Fruit fly (Drosophila melanogaster): ENCODE data around the gene PIG-P.
A peak's percentile ranks its signal among the peaks of the same experiment; 100 is the strongest.

PIG-P gene

dm6 chr3R:26008892-26009539 lies 49.0 kb downstream of the PIG-P start (continued):
- TF ChIP-seq CG17829 (tag; optimal IDR thresholded peaks at IDR 0.05): peak; percentile 93
- peak; percentile 46; the same call in 1 of the 2 replicates for TF ChIP-seq NFAT (GFP tag; IDR thresholded peaks at IDR 0.05)
- peak; percentile 36 for TF ChIP-seq MESR4 (GFP tag; optimal IDR thresholded peaks at IDR 0.05)
- TF ChIP-seq bcd (GFP tag; optimal IDR thresholded peaks at IDR 0.05): peak; percentile 88
- TF ChIP-seq Deaf1 (tag; optimal IDR thresholded peaks at IDR 0.05): peak; percentile 64
- TF ChIP-seq dpn (GFP tag; optimal IDR thresholded peaks at IDR 0.05): peak; percentile 90 to 91
- no peak for TF ChIP-seq eve (GFP tag; optimal IDR thresholded peaks at IDR 0.05)
- TF ChIP-seq wek (GFP tag; optimal IDR thresholded peaks at IDR 0.05): peak; percentile 58
- TF ChIP-seq Usf (GFP tag; optimal IDR thresholded peaks at IDR 0.05): peak; percentile 75
- no peak for TF ChIP-seq tna (GFP tag; IDR thresholded peaks at IDR 0.05; ENCODE audit: partially characterized antibody)
- peak; percentile 88 for TF ChIP-seq CG11695 (GFP tag; IDR thresholded peaks at IDR 0.05)
- no peak for TF ChIP-seq da (GFP tag; optimal IDR thresholded peaks at IDR 0.05)
- TF ChIP-seq z (GFP tag; IDR thresholded peaks at IDR 0.05): no peak
- TF ChIP-seq Atf6 (GFP tag; IDR thresholded peaks at IDR 0.05): peak; percentile 76
- peak; percentile 81 for TF ChIP-seq BtbVII (GFP tag; optimal IDR thresholded peaks at IDR 0.05)
- peak; percentile 69 for TF ChIP-seq Oaz (GFP tag; IDR thresholded peaks at IDR 0.05)
- TF ChIP-seq aop (GFP tag; IDR thresholded peaks at IDR 0.05): peak; percentile 40; the same call in 1 of the 2 replicates
- peak; percentile 76 for TF ChIP-seq Vsx1 (GFP tag; optimal IDR thresholded peaks at IDR 0.05)
- no peak for TF ChIP-seq CG15479 (GFP tag; optimal IDR thresholded peaks at IDR 0.05)
- TF ChIP-seq CG34376 (GFP tag; optimal IDR thresholded peaks at IDR 0.05): no peak
- peak; percentile 72 for TF ChIP-seq Lim3 (GFP tag; IDR thresholded peaks at IDR 0.05)
- peak; percentile 83 for TF ChIP-seq CrebB (tag; optimal IDR thresholded peaks at IDR 0.05)
- peak; percentile 92 for TF ChIP-seq dysf (GFP tag; IDR thresholded peaks at IDR 0.05)
- peak; percentile 83 for TF ChIP-seq sd (tag; optimal IDR thresholded peaks at IDR 0.05)
- TF ChIP-seq trh (GFP tag; optimal IDR thresholded peaks at IDR 0.05): peak; percentile 43
- TF ChIP-seq sna (GFP tag; IDR thresholded peaks at IDR 0.05; ENCODE audit: partially characterized antibody): no peak
- TF ChIP-seq hkb (optimal IDR thresholded peaks at IDR 0.05): no peak
- peak; percentile 88 for TF ChIP-seq hkb (GFP tag; IDR thresholded peaks at IDR 0.05)
- peak; percentile 72 for TF ChIP-seq CG9215 (GFP tag; IDR thresholded peaks at IDR 0.05)
- TF ChIP-seq CG11560 (tag; IDR thresholded peaks at IDR 0.05): peak; percentile 58; the same call in 1 of the 3 replicates
- no peak for TF ChIP-seq Dp (GFP tag; optimal IDR thresholded peaks at IDR 0.05)
- peak; percentile 37 for TF ChIP-seq slou (GFP tag; optimal IDR thresholded peaks at IDR 0.05)
- peak; percentile 82 for TF ChIP-seq kay (GFP tag; optimal IDR thresholded peaks at IDR 0.05)
- peak; percentile 94 for TF ChIP-seq nom (GFP tag; optimal IDR thresholded peaks at IDR 0.05)
- TF ChIP-seq CG14050 (GFP tag; IDR thresholded peaks at IDR 0.05): peak; percentile 83
- TF ChIP-seq cg (GFP tag; optimal IDR thresholded peaks at IDR 0.05): peak; percentile 46
- TF ChIP-seq CG30431 (GFP tag; optimal IDR thresholded peaks at IDR 0.05): peak; percentile 69
- TF ChIP-seq bab2 (GFP tag; optimal IDR thresholded peaks at IDR 0.05): peak; percentile 88
- TF ChIP-seq slbo (GFP tag; IDR thresholded peaks at IDR 0.05): peak; percentile 78
- peak; percentile 13 for TF ChIP-seq CG4282 (GFP tag; optimal IDR thresholded peaks at IDR 0.05)
- peak; percentile 49; the same call in 1 of the 3 replicates for TF ChIP-seq C15 (GFP tag; IDR thresholded peaks at IDR 0.05)
- peak; percentile 46; the same call in 1 of the 2 replicates for TF ChIP-seq MBD-R2 (GFP tag; IDR thresholded peaks at IDR 0.05)
- TF ChIP-seq pho (GFP tag; optimal IDR thresholded peaks at IDR 0.05): peak; percentile 84
- no peak for TF ChIP-seq prd (optimal IDR thresholded peaks at IDR 0.05)
- TF ChIP-seq prd (GFP tag; IDR thresholded peaks at IDR 0.05): peak; percentile 87
- TF ChIP-seq chif (GFP tag; optimal IDR thresholded peaks at IDR 0.05): peak; percentile 84 to 89
- TF ChIP-seq CG12219 (GFP tag; optimal IDR thresholded peaks at IDR 0.05): peak; percentile 93
- TF ChIP-seq CG2116 (GFP tag; optimal IDR thresholded peaks at IDR 0.05): peak; percentile 34
- peak; percentile 71 for TF ChIP-seq eyg (GFP tag; optimal IDR thresholded peaks at IDR 0.05)
- TF ChIP-seq rib (GFP tag; IDR thresholded peaks at IDR 0.05): no peak
- peak; percentile 81 for TF ChIP-seq Chrac-16 (GFP tag; optimal IDR thresholded peaks at IDR 0.05)

Measured in whole organism, embryonic.